Fruit fly (Drosophila melanogaster): Measurements from ENCODE around the gene CG13375.

The CG13375 gene

DNA sequence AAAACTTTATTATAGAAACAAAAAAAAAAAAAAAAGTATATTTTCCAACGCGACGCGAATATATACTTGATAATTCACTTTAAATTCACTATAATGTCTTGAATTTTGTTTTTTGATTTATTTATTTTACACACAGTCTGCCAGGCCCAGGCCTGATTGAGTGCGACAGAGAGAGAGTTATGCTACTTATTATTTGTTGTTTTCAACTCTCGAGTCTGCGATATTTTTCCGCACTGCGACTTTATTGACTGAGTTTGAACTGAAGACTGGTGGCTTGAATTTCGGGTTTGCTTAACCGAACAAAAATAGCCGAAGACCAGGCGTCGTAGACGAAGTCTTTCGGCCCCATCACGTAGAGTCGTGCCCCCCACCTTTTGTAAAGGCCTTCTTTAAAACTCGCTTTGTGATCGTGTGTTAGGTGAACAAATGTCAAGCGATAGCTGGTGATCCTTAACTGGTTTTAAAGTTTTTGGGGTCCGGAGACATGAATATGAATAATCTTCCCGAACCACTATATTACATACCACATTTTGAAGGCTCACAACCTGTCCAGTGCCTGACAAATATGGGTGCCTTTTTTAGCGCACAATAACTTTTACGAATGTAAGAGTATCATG is 30.9 kb downstream of the CG13375 start, which contains the start of gene CG13377 (continued):
- TF ChIP-seq Hmx (GFP tag; optimal IDR thresholded peaks at IDR 0.05) (no peak), unpg (GFP tag; optimal IDR thresholded peaks at IDR 0.05) (peak; percentile 50), nau (GFP tag; optimal IDR thresholded peaks at IDR 0.05) (no peak), dmrt99B (tag; optimal IDR thresholded peaks at IDR 0.05) (peak; percentile 29), bsh (GFP tag; optimal IDR thresholded peaks at IDR 0.05) (peak in 1 of 2 experiments; percentile 40), tgo (GFP tag; IDR thresholded peaks at IDR 0.05) (peak; percentile 38; the same call in 1 of the 3 replicates), Neu2 (GFP tag; optimal IDR thresholded peaks at IDR 0.05; ENCODE audit: borderline replicate concordance) (no peak), unc-4 (GFP tag; IDR thresholded peaks at IDR 0.05; ENCODE audit: partially characterized antibody) (0 out of 2 replicates have a peak, but pooled peaks have one; percentile 13), CG13775 (GFP tag; optimal IDR thresholded peaks at IDR 0.05) (peak; percentile 15), CG17359 (tag; optimal IDR thresholded peaks at IDR 0.05) (peak; percentile 42)

DNA sequence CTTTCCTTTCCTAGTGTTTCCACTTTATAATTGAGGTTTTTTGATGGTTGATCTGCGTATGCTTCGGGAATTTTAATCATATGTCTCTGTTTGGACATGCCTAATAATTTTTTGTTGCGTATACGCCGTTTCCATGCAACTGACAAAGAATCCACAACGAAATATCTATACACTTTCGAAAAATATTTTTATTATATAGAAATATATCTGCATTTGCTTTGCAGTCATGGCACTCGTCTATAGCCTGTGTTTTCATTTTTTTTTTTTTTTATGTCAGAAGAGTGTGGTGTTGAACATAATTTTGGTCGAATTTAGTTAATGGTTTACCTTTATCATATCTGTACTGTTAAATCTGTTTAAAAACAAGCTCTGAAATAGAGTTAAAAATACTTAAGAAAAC is 31.9 kb downstream of the CG13375 start:
- TF ChIP-seq lbe (GFP tag; optimal IDR thresholded peaks at IDR 0.05) (peak; percentile 5), CG11723 (GFP tag; optimal IDR thresholded peaks at IDR 0.05) (no peak), D19A (tag; optimal IDR thresholded peaks at IDR 0.05) (peak; percentile 78), CG18619 (GFP tag; optimal IDR thresholded peaks at IDR 0.05) (no peak), B-H1 (GFP tag; IDR thresholded peaks at IDR 0.05) (no peak), NfI (GFP tag; optimal IDR thresholded peaks at IDR 0.05) (no peak), CG18764 (GFP tag; optimal IDR thresholded peaks at IDR 0.05) (no peak), ap (GFP tag; IDR thresholded peaks at IDR 0.05) (no peak), pum (GFP tag; optimal IDR thresholded peaks at IDR 0.05) (no peak), H15 (GFP tag; IDR thresholded peaks at IDR 0.05) (no peak), Sry-β (GFP tag; optimal IDR thresholded peaks at IDR 0.05) (no peak), Med (GFP tag) (peak; percentile 1), crol (GFP tag; IDR thresholded peaks at IDR 0.05) (no peak), CG3065 (GFP tag; optimal IDR thresholded peaks at IDR 0.05) (no peak), Doc3 (GFP tag; IDR thresholded peaks at IDR 0.05; ENCODE audit: partially characterized antibody) (no peak), trem (tag; optimal IDR thresholded peaks at IDR 0.05) (no peak), TFAM (GFP tag; optimal IDR thresholded peaks at IDR 0.05) (no peak), Tbp (GFP tag; optimal IDR thresholded peaks at IDR 0.05) (no peak), CrebB (tag; optimal IDR thresholded peaks at IDR 0.05) (no peak), Dad (GFP tag; optimal IDR thresholded peaks at IDR 0.05) (no peak), gem (tag; optimal IDR thresholded peaks at IDR 0.05) (peak; percentile 1), Poxn (GFP tag; IDR thresholded peaks at IDR 0.05) (no peak)

DNA sequence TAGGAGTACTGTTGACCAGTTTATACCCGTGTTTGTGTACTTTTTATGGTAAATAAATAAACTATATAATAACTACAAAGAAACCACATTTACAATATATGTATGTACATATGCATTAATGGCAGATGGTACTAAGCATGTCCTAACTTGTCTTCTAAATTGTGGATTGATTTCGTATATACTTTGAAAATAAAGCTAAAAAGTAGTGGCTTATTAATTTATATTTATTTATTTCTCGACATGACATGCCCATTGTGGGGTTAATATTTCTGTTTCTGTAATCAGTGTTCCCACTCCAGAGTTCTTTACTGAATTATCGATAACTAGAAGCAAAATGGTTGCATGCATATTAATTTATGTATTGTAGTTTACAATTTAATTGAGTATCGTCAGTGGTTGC is 39.4 kb downstream of the CG13375 start, which contains the start of gene cin:
cin (plus strand) TSS at position 306 of the 400 bp plus-strand sequence.
- TF ChIP-seq CG30403 (GFP tag; optimal IDR thresholded peaks at IDR 0.05) (peak; percentile 49), stwl (tag; optimal IDR thresholded peaks at IDR 0.05) (peak; percentile 59), Dref (GFP tag; IDR thresholded peaks at IDR 0.05) (peak; percentile 58), az2 (GFP tag; optimal IDR thresholded peaks at IDR 0.05) (peak; percentile 31), gcm (GFP tag; optimal IDR thresholded peaks at IDR 0.05) (peak; percentile 5), lola (GFP tag; optimal IDR thresholded peaks at IDR 0.05) (peak in 1 of 3 experiments; percentile 55), dan (GFP tag; IDR thresholded peaks at IDR 0.05) (no peak), sisA (GFP tag; IDR thresholded peaks at IDR 0.05) (no peak), Dbx (GFP tag; IDR thresholded peaks at IDR 0.05) (0 out of 3 replicates have a peak, but pooled peaks have one; percentile 26), Xbp1 (GFP tag; optimal IDR thresholded peaks at IDR 0.05) (peak; percentile 37), toy (GFP tag; IDR thresholded peaks at IDR 0.05) (no peak), exex (tag; optimal IDR thresholded peaks at IDR 0.05) (no peak), CG13775 (GFP tag; optimal IDR thresholded peaks at IDR 0.05) (peak; percentile 39), CG6254 (GFP tag; optimal IDR thresholded peaks at IDR 0.05) (no peak), CG17328 (GFP tag; IDR thresholded peaks at IDR 0.05) (0 out of 2 replicates have a peak, but pooled peaks have one; percentile 15), CG7556 (GFP tag; optimal IDR thresholded peaks at IDR 0.05) (peak; percentile 46), D19B (GFP tag; optimal IDR thresholded peaks at IDR 0.05) (peak; percentile 20), ind (GFP tag; optimal IDR thresholded peaks at IDR 0.05) (peak; percentile 47)
